Worm (Caenorhabditis elegans) whole organism, L4/young adult: Measurements from ENCODE around the gene srw-3.

Source experiments
- W03F9.2 ChIP-seq: fragments of 150-350 bp; optimal IDR thresholded peaks from 2 replicates; lab custom pipeline; 2014; ENCODE audit warnings: missing biosample characterization, missing genetic modification characterization
- dao-5 ChIP-seq: sonication (generic microtip); optimal IDR thresholded peaks from 2 replicates; lab custom pipeline; 2016; ENCODE audit warnings: missing genotype, missing genetic modification characterization, moderate library complexity, missing compliant biosample characterization
- him-1 ChIP-seq: sonication (generic microtip); optimal IDR thresholded peaks from 2 replicates; lab custom pipeline; 2016; ENCODE audit warnings: missing genotype, missing genetic modification reagents, missing genetic modification characterization, missing compliant biosample characterization

- TF ChIP-seq him-1 (tag; lab: Kevin White, UChicago) (no peak), W03F9.2 (tag; lab: Kevin White, UChicago) (no peak), dao-5 (no peak)
These were observed 15.5 kb upstream of the srw-3 start, which contains the start of gene C12D5.9 for ce11 chrV:7689888-7690287.
